Fruit fly (Drosophila melanogaster) whole organism, adult: ENCODE measurements around the gene Papst2.

ENCODE experiments used
- CG11617 ChIP-seq: fragments of 200-800 bp; sonication (Bioruptor generic); optimal IDR thresholded peaks from 2 replicates; lab custom pipeline; 2017; ENCODE audit warnings: mild to moderate bottlenecking, missing biosample characterization, missing genetic modification reagents, missing genetic modification characterization
- CG14711 ChIP-seq: fragments of 200-800 bp; sonication (Bioruptor generic); optimal IDR thresholded peaks from 2 replicates; lab custom pipeline; 2018; ENCODE audit warnings: missing biosample characterization, mild to moderate bottlenecking, missing genetic modification characterization, moderate library complexity
- CG1620 ChIP-seq: fragments of 200-800 bp; sonication (Bioruptor generic); optimal IDR thresholded peaks from 2 replicates; lab custom pipeline; 2016; ENCODE audit warnings: missing biosample characterization, missing genetic modification characterization
- CG33017 ChIP-seq: fragments of 200-800 bp; sonication (Bioruptor generic); optimal IDR thresholded peaks from 2 replicates; lab custom pipeline; 2018; ENCODE audit warnings: missing biosample characterization, mild to moderate bottlenecking, missing genetic modification characterization, moderate library complexity
- CG5204 ChIP-seq: fragments of 200-800 bp; sonication (Bioruptor generic); optimal IDR thresholded peaks from 2 replicates; lab custom pipeline; 2016; ENCODE audit warnings: missing biosample characterization, missing genetic modification characterization
- Mnt ChIP-seq: fragments of 200-800 bp; sonication (Bioruptor generic); optimal IDR thresholded peaks from 2 replicates; lab custom pipeline; 2016; ENCODE audit warnings: missing biosample characterization, mild to moderate bottlenecking, missing genetic modification characterization
- cnc ChIP-seq, 2 experiments: fragments of >200 bp; optimal IDR thresholded peaks; 2 replicates each; lab custom pipeline; 2017
- kay ChIP-seq: fragments of 200-800 bp; sonication (Bioruptor generic); peaks from one replicate; lab custom pipeline; 2016; ENCODE audit warnings: missing biosample characterization, missing genetic modification characterization, borderline replicate concordance
- toe ChIP-seq: fragments of 200-800 bp; sonication (Bioruptor generic); optimal IDR thresholded peaks from 2 replicates; lab custom pipeline; 2016; ENCODE audit warnings: missing biosample characterization, missing genetic modification characterization

- no peak for TF ChIP-seq toe (GFP tag; lab: Kevin White, UChicago)
- no peak for TF ChIP-seq CG1620
- TF ChIP-seq cnc (optimal IDR thresholded peaks at IDR 0.05; lab: Kevin White, UChicago), result no peak
- TF ChIP-seq kay, result no peak
- no peak for TF ChIP-seq CG5204
- TF ChIP-seq CG33017 (tag; lab: Kevin White, UChicago), result no peak
- TF ChIP-seq Mnt (GFP tag; lab: Kevin White, UChicago), result no peak
- TF ChIP-seq CG14711 (tag; lab: Kevin White, UChicago), result no peak
- no peak for TF ChIP-seq CG11617 (GFP tag; lab: Kevin White, UChicago)
Observed at dm6 chr3L:16994805-16995204, 47.8 kb upstream of the Papst2 start.
